Worm (Caenorhabditis elegans): ENCODE results near the gene vrp-1.

vrp-1 gene

DNA sequence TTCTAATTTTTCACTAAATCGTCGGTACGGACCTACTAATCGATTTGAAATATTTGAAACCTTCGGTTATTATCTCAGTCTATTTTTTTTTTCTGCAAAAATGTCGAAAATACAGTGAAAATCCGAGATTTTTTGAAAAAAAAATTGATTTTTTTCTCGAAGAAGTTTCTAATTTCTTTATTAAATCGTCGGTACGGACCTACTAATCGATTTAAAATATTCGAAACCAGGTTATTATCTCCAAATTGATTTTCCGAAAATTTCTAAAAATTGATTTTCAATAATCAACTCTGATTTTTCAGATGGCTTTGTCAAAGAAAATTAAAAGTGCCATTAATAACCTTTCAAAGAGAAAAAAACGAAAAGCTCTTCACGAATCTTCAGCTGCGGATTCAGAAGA is 41.0 kb downstream of the vrp-1 start, which contains the start of gene ivph-3:
TSS of gene ivph-3 (plus strand) at position 301 of the 400 bp plus-strand sequence.
- TF ChIP-seq hnd-1 (tag; optimal IDR thresholded peaks at IDR 0.05) = no peak
- TF ChIP-seq tra-4 (tag; optimal IDR thresholded peaks at IDR 0.05) = no peak
- TF ChIP-seq tbx-11 (GFP tag; IDR thresholded peaks at IDR 0.05) = no peak
- TF ChIP-seq ama-1 (optimal IDR thresholded peaks at IDR 0.05) = no peak
- TF ChIP-seq F13C5.2 (tag; optimal IDR thresholded peaks at IDR 0.05) = no peak
- TF ChIP-seq ets-7 (tag; optimal IDR thresholded peaks at IDR 0.05) = no peak
- no peak for TF ChIP-seq B0310.2 (tag; optimal IDR thresholded peaks at IDR 0.05)
- no peak for TF ChIP-seq hmbx-1 (tag; optimal IDR thresholded peaks at IDR 0.05)
- TF ChIP-seq sea-1 (GFP tag; conservative IDR thresholded peaks at IDR 0.05) = no peak
- TF ChIP-seq hmg-4 (GFP tag; optimal IDR thresholded peaks at IDR 0.05) = no peak
- no peak for TF ChIP-seq ceh-13 (GFP tag; optimal IDR thresholded peaks at IDR 0.05)
- no peak for TF ChIP-seq tbx-37 (GFP tag; conservative IDR thresholded peaks at IDR 0.05)
- no peak for TF ChIP-seq scrt-1 (GFP tag; IDR thresholded peaks at IDR 0.05)
- no peak for TF ChIP-seq pes-1 (GFP tag; IDR thresholded peaks at IDR 0.05)

DNA sequence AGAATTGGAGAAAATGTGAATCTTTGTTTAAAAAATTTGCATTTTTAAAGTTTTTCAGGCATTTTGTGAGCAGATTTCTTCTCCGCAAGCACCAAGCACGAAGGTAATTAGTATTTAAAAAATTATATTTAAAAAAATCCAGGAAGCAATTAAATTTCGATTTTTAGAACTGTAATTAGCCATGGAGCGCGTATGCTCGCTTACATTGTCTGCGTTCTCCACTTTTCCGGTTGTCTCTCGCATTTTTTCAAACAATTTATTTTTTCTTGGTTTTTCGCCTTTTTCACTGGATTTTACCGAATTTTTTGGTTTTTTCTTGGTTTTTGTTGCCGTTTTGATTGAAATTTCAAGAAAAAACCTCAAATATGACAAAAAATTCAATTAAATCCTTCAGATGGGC is 42.9 kb downstream of the vrp-1 start:
- no peak for TF ChIP-seq scrt-1 (GFP tag; IDR thresholded peaks at IDR 0.05)
- no peak for TF ChIP-seq F13C5.2 (tag; optimal IDR thresholded peaks at IDR 0.05)
- no peak for TF ChIP-seq aly-1 (tag; optimal IDR thresholded peaks at IDR 0.05)
- no peak for TF ChIP-seq ceh-36 (tag; optimal IDR thresholded peaks at IDR 0.05)
- TF ChIP-seq hnd-1 (tag; optimal IDR thresholded peaks at IDR 0.05) = no peak
- TF ChIP-seq ama-1 (optimal IDR thresholded peaks at IDR 0.05) = no peak
- no peak for TF ChIP-seq pes-1 (GFP tag; IDR thresholded peaks at IDR 0.05)
- no peak for TF ChIP-seq flt-1 (GFP tag; IDR thresholded peaks at IDR 0.05)
- no peak for TF ChIP-seq sea-1 (GFP tag; conservative IDR thresholded peaks at IDR 0.05)
- TF ChIP-seq tbx-37 (GFP tag; conservative IDR thresholded peaks at IDR 0.05) = no peak
- TF ChIP-seq tbx-11 (GFP tag; IDR thresholded peaks at IDR 0.05) = no peak
- no peak for TF ChIP-seq ets-7 (tag; optimal IDR thresholded peaks at IDR 0.05)
- no peak for TF ChIP-seq hmg-4 (GFP tag; optimal IDR thresholded peaks at IDR 0.05)
- TF ChIP-seq hmbx-1 (tag; optimal IDR thresholded peaks at IDR 0.05) = no peak
- TF ChIP-seq B0310.2 (tag; optimal IDR thresholded peaks at IDR 0.05) = no peak
- no peak for TF ChIP-seq ceh-13 (GFP tag; optimal IDR thresholded peaks at IDR 0.05)
- TF ChIP-seq tra-4 (tag; optimal IDR thresholded peaks at IDR 0.05) = no peak

DNA sequence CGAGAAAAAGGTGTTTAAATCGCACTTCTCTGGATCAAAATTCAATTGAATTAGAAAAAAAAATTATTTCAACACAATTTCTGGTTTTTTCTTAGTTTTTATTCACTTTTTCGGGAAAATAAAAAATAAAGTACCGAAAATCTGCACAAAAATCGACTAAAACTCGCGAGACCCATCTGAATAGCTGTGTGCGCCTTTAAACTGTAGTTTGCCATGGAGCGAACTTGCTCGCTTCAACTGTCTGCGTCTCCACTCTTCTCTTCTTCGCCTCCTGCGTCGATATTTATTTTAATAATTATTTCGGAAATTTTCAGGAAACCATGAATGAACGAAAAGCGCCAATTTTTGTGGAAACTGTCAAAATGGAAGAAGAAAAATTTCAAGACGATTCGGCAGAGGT is 43.5 kb downstream of the vrp-1 start:
- no peak for TF ChIP-seq aly-1 (tag; optimal IDR thresholded peaks at IDR 0.05)
- no peak for TF ChIP-seq tra-4 (tag; optimal IDR thresholded peaks at IDR 0.05)
- no peak for TF ChIP-seq ama-1 (optimal IDR thresholded peaks at IDR 0.05)
- TF ChIP-seq B0310.2 (tag; optimal IDR thresholded peaks at IDR 0.05) = no peak
- no peak for TF ChIP-seq ets-7 (tag; optimal IDR thresholded peaks at IDR 0.05)

DNA sequence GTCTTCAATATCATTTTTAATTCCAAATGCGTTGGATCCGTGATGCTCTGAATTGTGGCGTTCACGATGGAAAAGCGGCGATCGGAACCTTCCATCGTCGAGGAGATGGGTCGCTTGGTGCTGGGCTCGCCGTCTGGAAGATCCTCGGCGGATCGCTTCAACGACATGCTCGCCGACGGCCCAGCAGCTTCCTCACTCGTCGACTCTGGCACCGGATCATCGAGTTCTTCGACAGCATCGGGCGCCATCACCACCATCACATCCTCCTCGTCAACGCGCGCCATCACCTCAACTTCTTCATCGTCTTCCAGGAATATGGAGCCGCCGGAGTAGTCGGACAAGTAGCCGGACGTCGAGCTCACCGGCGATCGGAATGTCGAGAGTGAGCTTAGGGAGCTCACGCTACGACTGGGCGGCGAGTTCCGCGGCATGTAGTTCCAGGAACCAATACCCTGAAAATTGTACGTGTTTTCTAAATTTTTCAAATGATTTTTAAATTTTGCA is 50.6 kb downstream of the vrp-1 start, which contains the start of gene Y67D8C.6:
TSS of gene Y67D8C.6 (minus strand) at position 454 of the 504 bp plus-strand sequence.
- TF ChIP-seq hmg-4 (GFP tag; optimal IDR thresholded peaks at IDR 0.05) (no peak), sea-1 (GFP tag; conservative IDR thresholded peaks at IDR 0.05) (no peak), flt-1 (GFP tag; IDR thresholded peaks at IDR 0.05) (no peak), hnd-1 (tag; optimal IDR thresholded peaks at IDR 0.05) (no peak), ama-1 (optimal IDR thresholded peaks at IDR 0.05) (no peak), aly-1 (tag; optimal IDR thresholded peaks at IDR 0.05) (no peak), F13C5.2 (tag; optimal IDR thresholded peaks at IDR 0.05) (no peak)

Data from whole organism, early embryonic.